Worm (Caenorhabditis elegans) whole organism, L4 larva: ENCODE measurements around the gene F15D4.5.

Experiments used
- F10B5.3 ChIP-seq: sonication (generic microtip); optimal IDR thresholded peaks from 2 replicates; lab custom pipeline; 2016; ENCODE audit warnings: mild to moderate bottlenecking, missing genetic modification characterization, missing compliant biosample characterization
- ceh-44 ChIP-seq: fragments of 200-800 bp; sonication (Bioruptor generic); IDR thresholded peaks from 2 replicates; pipeline ENCODE4 v1.3.6; 2022; ENCODE audit warnings: missing genetic modification reagents, missing genetic modification characterization, missing compliant biosample characterization
- duxl-1 ChIP-seq: sonication (generic microtip); optimal IDR thresholded peaks from 2 replicates; lab custom pipeline; 2016; ENCODE audit warnings: mild to moderate bottlenecking, missing genetic modification characterization, moderate library complexity, missing compliant biosample characterization; ENCODE audit not compliant: poor library complexity
- hlh-30 ChIP-seq: sonication (generic microtip); optimal IDR thresholded peaks from 2 replicates; lab custom pipeline; 2017; ENCODE audit warnings: antibody characterized with exemption, mild to moderate bottlenecking, missing genetic modification characterization, missing compliant biosample characterization; ENCODE audit not compliant: insufficient read depth
- lin-13 ChIP-seq: fragments of 150-350 bp; optimal IDR thresholded peaks from 2 replicates; lab custom pipeline; 2014; ENCODE audit warnings: missing biosample characterization, missing genetic modification reagents, missing genetic modification characterization
- lin-39 ChIP-seq: fragments of 150-350 bp; optimal IDR thresholded peaks from 2 replicates; lab custom pipeline; 2014; ENCODE audit warnings: missing biosample characterization, missing genetic modification reagents, missing genetic modification characterization
- lir-3 ChIP-seq: sonication (generic microtip); optimal IDR thresholded peaks from 2 replicates; lab custom pipeline; 2016; ENCODE audit warnings: mild to moderate bottlenecking, missing genetic modification characterization, missing compliant biosample characterization
- mxl-2 ChIP-seq: fragments of 200-800 bp; sonication (Bioruptor generic); conservative IDR thresholded peaks from 2 replicates; pipeline ENCODE4 v1.3.6; 2022; ENCODE audit warnings: missing genetic modification reagents, missing genetic modification characterization, missing compliant biosample characterization
- skn-1 ChIP-seq: fragments of 150-350 bp; optimal IDR thresholded peaks from 2 replicates; lab custom pipeline; 2014; ENCODE audit warnings: missing biosample characterization, missing genetic modification characterization
- unc-39 ChIP-seq: sonication (generic microtip); optimal IDR thresholded peaks from 2 replicates; lab custom pipeline; 2017; ENCODE audit warnings: missing biosample characterization, missing genetic modification characterization

DNA sequence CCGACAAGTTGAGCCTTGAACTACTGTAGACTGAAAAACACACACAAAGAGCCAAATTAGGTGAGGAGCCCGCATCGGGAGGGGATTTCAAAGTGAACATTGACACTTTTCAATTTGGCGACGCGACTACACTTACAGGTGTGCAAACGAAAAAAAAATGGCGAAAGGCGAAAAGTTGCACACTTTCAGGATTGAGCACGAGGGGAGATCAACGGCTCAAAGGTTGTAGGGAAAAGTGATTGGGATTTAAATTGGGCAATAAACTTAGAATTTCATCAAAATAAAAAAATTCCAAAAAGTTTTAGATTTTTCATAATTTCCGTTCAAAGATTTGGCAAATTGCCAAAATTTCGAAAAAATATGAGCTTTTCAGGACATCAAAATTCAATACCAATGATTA lies 2.2 kb upstream of the F15D4.5 start, which contains the start of gene F15D4.4:
- TF ChIP-seq F10B5.3 (tag; lab: Kevin White, UChicago) (no peak), lin-13 (no peak), lir-3 (tag; lab: Kevin White, UChicago) (no peak), lin-39 (tag; lab: Kevin White, UChicago) (no peak), hlh-30 (tag; lab: Kevin White, UChicago) (no peak), skn-1 (no peak), unc-39 (tag; lab: Kevin White, UChicago) (no peak), mxl-2 (GFP tag; lab: Robert Waterston, UW) (no peak), duxl-1 (tag; lab: Kevin White, UChicago) (no peak), ceh-44 (GFP tag; lab: Robert Waterston, UW) (no peak)
